Worm (Caenorhabditis elegans): Measurements from ENCODE around the gene ptc-3.

DNA sequence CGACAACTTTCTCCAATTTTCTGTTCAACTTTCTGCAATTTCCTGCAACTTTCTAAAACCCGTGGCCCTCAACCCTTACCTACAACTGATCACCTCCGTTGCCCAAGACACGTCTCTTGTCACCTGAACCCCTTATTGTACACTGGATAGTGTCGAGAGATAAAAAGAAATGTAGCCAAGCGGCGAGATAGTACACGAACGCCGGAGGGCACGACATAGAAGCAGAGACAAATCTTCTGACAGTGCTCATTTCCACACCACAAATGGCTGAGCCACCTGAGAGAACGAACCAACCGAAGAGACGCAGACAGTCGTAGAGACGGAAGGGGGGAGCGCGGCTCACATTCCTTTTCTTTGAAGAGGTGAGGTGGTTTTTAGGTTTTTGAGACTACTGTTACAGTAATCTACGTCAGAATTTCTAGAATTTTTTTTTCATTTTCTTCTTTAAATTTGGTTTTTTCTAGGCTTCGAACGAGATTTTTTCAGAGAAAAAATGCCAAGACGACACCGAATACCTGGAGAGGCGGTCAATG is 44.7 kb downstream of the ptc-3 start, which contains the start of gene K12H6.12:
- TF ChIP-seq hsf-1 (GFP tag; IDR thresholded peaks at IDR 0.05) = no peak
- TF ChIP-seq nhr-179 (tag; optimal IDR thresholded peaks at IDR 0.05) = no peak
- TF ChIP-seq lin-54 (GFP tag; optimal IDR thresholded peaks at IDR 0.05) = no peak
- TF ChIP-seq nfya-2 (GFP tag; IDR thresholded peaks at IDR 0.05) = no peak
- TF ChIP-seq sea-2 (GFP tag; IDR thresholded peaks at IDR 0.05) = no peak
- no peak for TF ChIP-seq ztf-26 (tag; optimal IDR thresholded peaks at IDR 0.05)
- no peak for TF ChIP-seq aptf-2 (GFP tag; conservative IDR thresholded peaks at IDR 0.05)
- TF ChIP-seq efl-1 (GFP tag; optimal IDR thresholded peaks at IDR 0.05) = no peak
- TF ChIP-seq cebp-1 (GFP tag; IDR thresholded peaks at IDR 0.05) = no peak
- TF ChIP-seq cebp-1 (tag; optimal IDR thresholded peaks at IDR 0.05) = no peak
